Worm (Caenorhabditis elegans) whole organism, early embryonic: ENCODE measurements around the gene srv-25.

Experiments used
- B0310.2 ChIP-seq: sonication (generic microtip); optimal IDR thresholded peaks from 2 replicates; lab custom pipeline; 2016; ENCODE audit warnings: mild to moderate bottlenecking, missing genetic modification characterization, missing compliant biosample characterization
- aly-1 ChIP-seq: sonication (generic microtip); optimal IDR thresholded peaks from 2 replicates; lab custom pipeline; 2016; ENCODE audit warnings: missing genetic modification characterization, missing compliant biosample characterization
- ama-1 ChIP-seq: fragments of 150-350 bp; optimal IDR thresholded peaks from 2 replicates; lab custom pipeline; 2014
- ceh-13 ChIP-seq: fragments of 200-800 bp; sonication (Bioruptor generic); optimal IDR thresholded peaks from 2 replicates; lab custom pipeline; 2018; ENCODE audit warnings: mild to moderate bottlenecking, missing genetic modification characterization, missing compliant biosample characterization

- no peak for TF ChIP-seq B0310.2 (tag; lab: Kevin White, UChicago)
- TF ChIP-seq ceh-13 = no peak
- TF ChIP-seq ama-1 (lab: Kevin White, UChicago) = no peak
- TF ChIP-seq aly-1 (tag; lab: Kevin White, UChicago) = no peak
Observed at ce11 chrIV:6282143-6282542, 21.4 kb downstream of the srv-25 start, which contains the start of gene srv-32.
